Worm (Caenorhabditis elegans) whole organism, young adult: ENCODE results near the gene K03B8.14.

Experiments used
- C06A6.2 ChIP-seq: fragments of 200-800 bp; sonication (Bioruptor generic); conservative IDR thresholded peaks from 2 replicates; pipeline ENCODE4 v1.3.6; 2022; ENCODE audit warnings: missing genetic modification characterization, missing compliant biosample characterization
- F10E7.11 ChIP-seq: sonication (generic microtip); optimal IDR thresholded peaks from 2 replicates; lab custom pipeline; 2017; ENCODE audit warnings: mild to moderate bottlenecking, missing genetic modification characterization, moderate library complexity, missing compliant biosample characterization
- F37B4.10 ChIP-seq: fragments of 200-800 bp; sonication (Bioruptor generic); IDR thresholded peaks from 2 replicates; pipeline ENCODE4 v1.3.6; 2022; ENCODE audit warnings: missing genetic modification characterization, missing compliant biosample characterization
- F57C9.4 ChIP-seq: sonication (generic microtip); optimal IDR thresholded peaks from 2 replicates; lab custom pipeline; 2017; ENCODE audit warnings: mild to moderate bottlenecking, missing genetic modification characterization, missing compliant biosample characterization
- K11D2.4 ChIP-seq: fragments of 200-800 bp; sonication (Bioruptor generic); IDR thresholded peaks from 2 replicates; pipeline ENCODE4 v1.3.6; 2022; ENCODE audit warnings: missing genetic modification reagents, missing genetic modification characterization, missing compliant biosample characterization
- T07F8.4 ChIP-seq: sonication (generic microtip); optimal IDR thresholded peaks from 2 replicates; lab custom pipeline; 2016; ENCODE audit warnings: mild to moderate bottlenecking, missing genetic modification characterization, moderate library complexity, missing compliant biosample characterization
- Y53F4B.3 ChIP-seq: fragments of 200-800 bp; sonication (Bioruptor generic); IDR thresholded peaks from 2 replicates; pipeline ENCODE4 v1.3.6; 2022; ENCODE audit warnings: missing genetic modification reagents, missing genetic modification characterization, missing compliant biosample characterization
- Y53G8AR.9 ChIP-seq: fragments of 200-800 bp; sonication (Bioruptor generic); conservative IDR thresholded peaks from 2 replicates; pipeline ENCODE4 v1.3.6; 2022; ENCODE audit warnings: missing genetic modification reagents, missing genetic modification characterization, missing compliant biosample characterization
- aptf-2 ChIP-seq: fragments of 200-800 bp; sonication (Bioruptor generic); conservative IDR thresholded peaks from 2 replicates; pipeline ENCODE4 v1.3.6; 2022; ENCODE audit warnings: missing genetic modification reagents, missing genetic modification characterization, missing compliant biosample characterization
- bed-2 ChIP-seq: fragments of 200-800 bp; sonication (Bioruptor generic); IDR thresholded peaks from 2 replicates; pipeline ENCODE4 v1.3.6; 2022; ENCODE audit warnings: missing genetic modification reagents, missing genetic modification characterization, missing compliant biosample characterization
- ceh-27 ChIP-seq: fragments of 200-800 bp; sonication (Bioruptor generic); optimal IDR thresholded peaks from 2 replicates; lab custom pipeline; 2018; ENCODE audit warnings: mild to moderate bottlenecking, missing genetic modification characterization, moderate library complexity, missing compliant biosample characterization
- ceh-58 ChIP-seq: fragments of 200-800 bp; sonication (Bioruptor generic); IDR thresholded peaks from 2 replicates; pipeline ENCODE4 v1.3.6; 2022; ENCODE audit warnings: missing genetic modification characterization, missing compliant biosample characterization
- ceh-79 ChIP-seq: sonication (generic microtip); optimal IDR thresholded peaks from 2 replicates; lab custom pipeline; 2017; ENCODE audit warnings: mild to moderate bottlenecking, missing genetic modification characterization, missing compliant biosample characterization
- chd-7 ChIP-seq: sonication (generic microtip); optimal IDR thresholded peaks from 2 replicates; lab custom pipeline; 2016; ENCODE audit warnings: mild to moderate bottlenecking, missing genetic modification characterization, moderate library complexity, missing compliant biosample characterization
- dpff-1 ChIP-seq: sonication (generic microtip); optimal IDR thresholded peaks from 2 replicates; lab custom pipeline; 2017; ENCODE audit warnings: mild to moderate bottlenecking, missing genetic modification characterization, missing compliant biosample characterization
- ekl-4 ChIP-seq: fragments of 200-800 bp; sonication (Bioruptor generic); IDR thresholded peaks from 2 replicates; pipeline ENCODE4 v1.3.6; 2022; ENCODE audit warnings: missing genetic modification reagents, missing genetic modification characterization, missing compliant biosample characterization
- hlh-12 ChIP-seq: sonication (generic microtip); optimal IDR thresholded peaks from 2 replicates; lab custom pipeline; 2016; ENCODE audit warnings: missing genetic modification characterization, missing compliant biosample characterization
- hlh-26 ChIP-seq: fragments of 200-800 bp; sonication (Bioruptor generic); conservative IDR thresholded peaks from 2 replicates; pipeline ENCODE4 v1.3.6; 2022; ENCODE audit warnings: missing genetic modification reagents, missing genetic modification characterization, missing compliant biosample characterization
- hsf-1 ChIP-seq: fragments of 200-800 bp; sonication (Bioruptor generic); IDR thresholded peaks from 2 replicates; pipeline ENCODE4 v1.3.6; 2022; ENCODE audit warnings: missing genetic modification reagents, missing genetic modification characterization, missing compliant biosample characterization
- let-526 ChIP-seq: fragments of 200-800 bp; sonication (Bioruptor generic); IDR thresholded peaks from 2 replicates; pipeline ENCODE4 v1.3.6; 2022; ENCODE audit warnings: missing genetic modification reagents, missing genetic modification characterization, missing compliant biosample characterization
- lin-40 ChIP-seq: sonication (generic microtip); optimal IDR thresholded peaks from 2 replicates; lab custom pipeline; 2016; ENCODE audit warnings: missing genetic modification characterization, mild to moderate bottlenecking, missing compliant biosample characterization, missing genotype, missing genetic modification reagents
- lir-1 ChIP-seq: fragments of 200-800 bp; sonication (Bioruptor generic); conservative IDR thresholded peaks from 2 replicates; pipeline ENCODE4 v1.3.6; 2022; ENCODE audit warnings: missing genetic modification reagents, missing genetic modification characterization, missing compliant biosample characterization
- lsl-1 ChIP-seq: fragments of 200-800 bp; sonication (Bioruptor generic); optimal IDR thresholded peaks from 2 replicates; lab custom pipeline; 2018; ENCODE audit warnings: mild to moderate bottlenecking, missing genetic modification characterization, moderate library complexity, missing compliant biosample characterization
- lsy-27 ChIP-seq: sonication (generic microtip); optimal IDR thresholded peaks from 2 replicates; lab custom pipeline; 2017; ENCODE audit warnings: missing genetic modification characterization, mild to moderate bottlenecking, missing compliant biosample characterization, antibody characterized with exemption, missing genotype, borderline replicate concordance; ENCODE audit not compliant: insufficient read depth
- mes-4 ChIP-seq: sonication (generic microtip); optimal IDR thresholded peaks from 2 replicates; lab custom pipeline; 2016; ENCODE audit warnings: missing genotype, missing genetic modification characterization, missing compliant biosample characterization
- nhr-179 ChIP-seq: sonication (generic microtip); optimal IDR thresholded peaks from 2 replicates; lab custom pipeline; 2016; ENCODE audit warnings: mild to moderate bottlenecking, missing genetic modification characterization, missing compliant biosample characterization
- snpc-4 ChIP-seq, 5 experiments: fragments of 150-350 bp in 1 of 5; sonication (generic microtip) in 4 of 5; optimal IDR thresholded peaks; 2 replicates each; lab custom pipeline; 2014 to 2018; ENCODE audit warnings: missing genetic modification characterization in 5 of 5, missing biosample characterization in 3 of 5, antibody characterized with exemption in 2 of 5, mild to moderate bottlenecking in 2 of 5, missing compliant biosample characterization in 2 of 5, missing genotype in 2 of 5, moderate library complexity in 2 of 5, missing genetic modification reagents in 1 of 5
- somi-1 ChIP-seq: fragments of 200-800 bp; sonication (Bioruptor generic); optimal IDR thresholded peaks from 2 replicates; lab custom pipeline; 2018; ENCODE audit warnings: mild to moderate bottlenecking, missing genetic modification characterization, missing compliant biosample characterization
- tbx-9 ChIP-seq: sonication (generic microtip); optimal IDR thresholded peaks from 2 replicates; lab custom pipeline; 2016; ENCODE audit warnings: borderline replicate concordance, missing genetic modification characterization, inconsistent platforms, missing compliant biosample characterization
- unc-62 ChIP-seq: fragments of 150-350 bp; optimal IDR thresholded peaks from 2 replicates; lab custom pipeline; 2014; ENCODE audit warnings: missing biosample characterization, missing genetic modification reagents, missing genetic modification characterization
- zfh-2 ChIP-seq: fragments of 200-800 bp; sonication (Bioruptor generic); conservative IDR thresholded peaks from 2 replicates; pipeline ENCODE4 v1.3.6; 2022; ENCODE audit warnings: missing genetic modification reagents, missing genetic modification characterization, missing compliant biosample characterization
- ztf-22 ChIP-seq: fragments of 200-800 bp; sonication (Bioruptor generic); optimal IDR thresholded peaks from 2 replicates; lab custom pipeline; 2018; ENCODE audit warnings: mild to moderate bottlenecking, missing genetic modification characterization, moderate library complexity, missing compliant biosample characterization
- ztf-25 ChIP-seq: fragments of 200-800 bp; sonication (Bioruptor generic); IDR thresholded peaks from 2 replicates; pipeline ENCODE4 v1.3.6; 2022; ENCODE audit warnings: missing genetic modification reagents, missing genetic modification characterization, missing compliant biosample characterization
- ztf-28 ChIP-seq: fragments of 200-800 bp; sonication (Bioruptor generic); IDR thresholded peaks from 2 replicates; pipeline ENCODE4 v1.3.6; 2022; ENCODE audit warnings: missing genetic modification reagents, missing genetic modification characterization, missing compliant biosample characterization
- ztf-3 ChIP-seq: fragments of 200-800 bp; sonication (Bioruptor generic); optimal IDR thresholded peaks from 2 replicates; lab custom pipeline; 2018; ENCODE audit warnings: mild to moderate bottlenecking, missing genetic modification characterization, missing compliant biosample characterization

Gene K03B8.14

ce11 chrV:11402610-11403009, 12.3 kb downstream of the K03B8.14 start, which contains the start of gene nas-19:
TSS of gene nas-19 (minus strand) at chrV:11402710.
- TF ChIP-seq aptf-2 (GFP tag; lab: Robert Waterston, UW): no peak
- TF ChIP-seq bed-2 (GFP tag; lab: Robert Waterston, UW): no peak
- no peak for TF ChIP-seq somi-1 (GFP tag; lab: Kevin White, UChicago)
- TF ChIP-seq F10E7.11 (tag; lab: Kevin White, UChicago): no peak
- no peak for TF ChIP-seq hlh-26 (GFP tag; lab: Robert Waterston, UW)
- TF ChIP-seq F57C9.4 (tag; lab: Kevin White, UChicago): no peak
- TF ChIP-seq K11D2.4 (GFP tag; lab: Robert Waterston, UW): no peak
- no peak for TF ChIP-seq C06A6.2
- no peak for TF ChIP-seq tbx-9 (tag; lab: Kevin White, UChicago)
- TF ChIP-seq Y53F4B.3 (GFP tag; lab: Robert Waterston, UW): no peak

- TF ChIP-seq F10E7.11 (tag; lab: Kevin White, UChicago) (no peak), unc-62 (GFP tag; lab: Kevin White, UChicago) (no peak), lsy-27 (tag; lab: Kevin White, UChicago) (no peak), snpc-4 (GFP tag; optimal IDR thresholded peaks at IDR 0.05; lab: Kevin White, UChicago) (no peak), snpc-4 (tag; optimal IDR thresholded peaks at IDR 0.05; lab: Kevin White, UChicago) (no peak), zfh-2 (no peak), lir-1 (GFP tag; lab: Robert Waterston, UW) (no peak), ztf-3 (GFP tag; lab: Kevin White, UChicago) (no peak), let-526 (GFP tag; lab: Robert Waterston, UW) (no peak), F37B4.10 (GFP tag; lab: Robert Waterston, UW) (no peak), nhr-179 (tag; lab: Kevin White, UChicago) (no peak), T07F8.4 (tag; lab: Kevin White, UChicago) (no peak), aptf-2 (GFP tag; lab: Robert Waterston, UW) (no peak), hsf-1 (GFP tag; lab: Robert Waterston, UW) (no peak), ztf-22 (no peak), ekl-4 (GFP tag; lab: Robert Waterston, UW) (no peak), F57C9.4 (tag; lab: Kevin White, UChicago) (no peak), Y53G8AR.9 (GFP tag; lab: Robert Waterston, UW) (no peak), ztf-25 (GFP tag; lab: Robert Waterston, UW) (no peak)
Observed at ce11 chrV:11403059-11403458, 12.8 kb downstream of the K03B8.14 start.

DNA sequence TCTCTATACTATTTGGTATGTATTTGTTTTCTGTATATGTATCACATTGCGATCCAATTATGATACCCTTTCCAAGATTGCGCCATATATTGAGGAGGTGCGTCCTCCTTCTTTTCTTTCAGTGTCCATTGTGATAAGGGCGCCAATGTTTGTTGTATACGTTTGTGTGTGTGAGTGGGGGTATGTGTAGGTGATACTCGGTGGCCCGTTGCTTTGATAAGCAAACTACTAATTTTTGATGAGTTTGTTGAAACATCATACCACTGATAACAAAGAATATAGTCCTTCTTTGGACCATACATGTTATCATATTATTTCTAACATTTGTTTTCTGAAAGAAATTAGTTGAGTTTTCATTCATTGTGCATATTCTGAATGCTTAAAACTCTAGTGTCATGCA, 13.4 kb downstream of the K03B8.14 start:
- TF ChIP-seq ceh-27 (no peak), hlh-12 (no peak), ztf-28 (GFP tag; lab: Robert Waterston, UW) (no peak), lsl-1 (GFP tag; lab: Kevin White, UChicago) (no peak), mes-4 (tag; lab: Kevin White, UChicago) (no peak), hsf-1 (GFP tag; lab: Robert Waterston, UW) (no peak), C06A6.2 (no peak), lin-40 (tag; lab: Kevin White, UChicago) (no peak), let-526 (GFP tag; lab: Robert Waterston, UW) (no peak), F37B4.10 (GFP tag; lab: Robert Waterston, UW) (no peak), chd-7 (tag; lab: Kevin White, UChicago) (no peak), dpff-1 (tag; lab: Kevin White, UChicago) (no peak), ceh-79 (tag; lab: Kevin White, UChicago) (no peak), ceh-58 (GFP tag; lab: Robert Waterston, UW) (no peak)
